Worm (Caenorhabditis elegans): Measurements from ENCODE around the gene C44B7.7.

C44B7.7 gene

DNA sequence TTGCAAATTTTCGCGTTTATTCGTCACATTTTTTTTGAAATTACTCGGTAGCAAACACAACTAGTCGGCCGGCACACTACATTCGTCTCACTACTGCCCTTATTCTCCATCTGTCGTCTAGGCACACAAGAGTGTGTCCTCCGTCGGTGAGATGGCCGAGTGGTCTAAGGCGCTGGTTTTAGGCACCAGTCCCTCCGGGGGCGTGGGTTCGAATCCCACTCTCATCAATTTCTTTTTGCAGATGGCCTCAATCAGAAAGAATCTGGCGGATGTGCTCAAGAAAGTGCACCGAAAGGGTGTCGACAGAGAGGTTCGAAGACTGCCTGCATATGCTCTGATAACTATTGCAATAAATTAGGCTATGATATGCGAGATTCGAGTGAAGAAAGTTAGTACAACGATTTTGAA is 26.9 kb downstream of the C44B7.7 start (continued):
- TF ChIP-seq fkh-10 (GFP tag; optimal IDR thresholded peaks at IDR 0.05) (peak; percentile 66), ahr-1 (tag; optimal IDR thresholded peaks at IDR 0.05) (peak; percentile 66), ceh-18 (tag; optimal IDR thresholded peaks at IDR 0.05) (peak; percentile 72), ttx-3 (tag; optimal IDR thresholded peaks at IDR 0.05) (peak; percentile 85), elt-2 (tag; optimal IDR thresholded peaks at IDR 0.05) (peak; percentile 92), ztf-16 (tag; optimal IDR thresholded peaks at IDR 0.05) (peak; percentile 82), ceh-48 (tag; optimal IDR thresholded peaks at IDR 0.05) (peak; percentile 60), mec-3 (tag; optimal IDR thresholded peaks at IDR 0.05; ENCODE audit: borderline replicate concordance) (no peak), zip-5 (tag; optimal IDR thresholded peaks at IDR 0.05) (peak; percentile 35), nfya-1 (tag; optimal IDR thresholded peaks at IDR 0.05) (peak; percentile 64), hlh-30 (tag; optimal IDR thresholded peaks at IDR 0.05; ENCODE audit: insufficient read depth) (peak; percentile 29), unc-55 (GFP tag; optimal IDR thresholded peaks at IDR 0.05) (peak; percentile 14), sdc-2 (tag; optimal IDR thresholded peaks at IDR 0.05) (peak; percentile 72), ceh-34 (tag; optimal IDR thresholded peaks at IDR 0.05) (peak; percentile 75), nhr-11 (tag; optimal IDR thresholded peaks at IDR 0.05) (no peak), ceh-14 (tag; optimal IDR thresholded peaks at IDR 0.05) (peak; percentile 39)

DNA sequence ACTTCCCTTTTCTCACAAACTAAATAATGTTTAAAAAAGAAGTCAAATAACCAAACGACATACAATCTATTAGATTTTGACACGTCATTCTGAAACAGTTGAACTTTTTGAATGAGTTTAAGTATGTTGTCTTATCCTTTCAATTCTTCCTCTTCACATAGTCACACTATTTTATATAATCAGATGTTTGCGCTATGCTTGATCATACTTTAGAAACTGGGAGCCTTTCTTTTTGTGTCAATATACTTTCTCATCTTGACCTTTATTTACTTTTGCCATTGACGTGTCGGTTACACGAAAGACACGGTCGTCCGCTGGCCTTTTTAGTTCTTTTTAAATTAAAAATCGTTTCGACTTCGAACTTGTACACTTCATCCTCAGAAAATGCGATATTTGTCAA is 28.0 kb downstream of the C44B7.7 start, which contains the start of gene C04A2.15:
C04A2.15 (plus strand) TSS at position 299 of the 400 bp plus-strand sequence.
- TF ChIP-seq unc-3 (GFP tag; conservative IDR thresholded peaks at IDR 0.05) (no peak), unc-3 (tag; optimal IDR thresholded peaks at IDR 0.05) (no peak), ceh-19 (GFP tag; optimal IDR thresholded peaks at IDR 0.05) (no peak), ceh-9 (tag; optimal IDR thresholded peaks at IDR 0.05) (no peak), ceh-48 (tag; optimal IDR thresholded peaks at IDR 0.05) (no peak), lim-6 (tag; optimal IDR thresholded peaks at IDR 0.05) (no peak), ceh-30 (tag; optimal IDR thresholded peaks at IDR 0.05) (no peak), npax-4 (tag; optimal IDR thresholded peaks at IDR 0.05) (no peak), hlh-15 (tag; optimal IDR thresholded peaks at IDR 0.05) (no peak), elt-4 (tag; optimal IDR thresholded peaks at IDR 0.05) (no peak), pag-3 (tag; optimal IDR thresholded peaks at IDR 0.05; ENCODE audit: borderline replicate concordance) (no peak), ztf-16 (tag; optimal IDR thresholded peaks at IDR 0.05) (no peak), nhr-232 (tag; optimal IDR thresholded peaks at IDR 0.05) (no peak), ref-2 (tag; optimal IDR thresholded peaks at IDR 0.05) (no peak), K09A11.1 (tag; optimal IDR thresholded peaks at IDR 0.05; ENCODE audit: insufficient read depth) (no peak), mec-3 (tag; optimal IDR thresholded peaks at IDR 0.05; ENCODE audit: borderline replicate concordance) (no peak), ceh-45 (GFP tag; IDR thresholded peaks at IDR 0.05) (no peak), pax-1 (tag; optimal IDR thresholded peaks at IDR 0.05) (no peak)

DNA sequence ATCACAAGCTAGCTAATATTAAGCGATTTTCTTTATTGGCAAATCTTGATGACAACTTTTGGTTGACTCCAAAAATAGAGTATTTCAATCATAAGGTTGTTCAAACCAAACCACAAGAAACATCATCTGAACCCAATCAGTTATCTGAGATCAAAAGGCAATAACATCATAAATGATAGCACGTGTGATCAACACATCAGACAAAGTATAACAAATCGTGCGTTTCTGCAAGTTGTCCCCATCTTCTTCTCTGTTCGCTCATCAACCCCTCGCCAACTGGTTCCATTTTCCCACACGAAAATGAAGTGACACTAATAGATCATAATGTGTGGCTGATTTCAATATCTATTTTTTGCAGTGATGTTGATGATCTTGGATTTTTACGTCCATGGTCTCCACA is 30.7 kb downstream of the C44B7.7 start:
- no peak for TF ChIP-seq che-1 (tag; optimal IDR thresholded peaks at IDR 0.05)
- no peak for TF ChIP-seq Y22D7AL.16 (tag; optimal IDR thresholded peaks at IDR 0.05)
- no peak for TF ChIP-seq ceh-30 (tag; optimal IDR thresholded peaks at IDR 0.05)
- TF ChIP-seq fkh-6 (tag; optimal IDR thresholded peaks at IDR 0.05) = no peak
- TF ChIP-seq ama-1 (optimal IDR thresholded peaks at IDR 0.05) = no peak
- TF ChIP-seq tbx-2 (tag; optimal IDR thresholded peaks at IDR 0.05) = no peak
- TF ChIP-seq C08G9.2 (tag; optimal IDR thresholded peaks at IDR 0.05) = no peak
- TF ChIP-seq elt-4 (tag; optimal IDR thresholded peaks at IDR 0.05) = no peak
- no peak for TF ChIP-seq ceh-22 (tag; optimal IDR thresholded peaks at IDR 0.05)
- TF ChIP-seq hlh-15 (tag; optimal IDR thresholded peaks at IDR 0.05) = no peak
- no peak for TF ChIP-seq sdc-2 (tag; optimal IDR thresholded peaks at IDR 0.05)

DNA sequence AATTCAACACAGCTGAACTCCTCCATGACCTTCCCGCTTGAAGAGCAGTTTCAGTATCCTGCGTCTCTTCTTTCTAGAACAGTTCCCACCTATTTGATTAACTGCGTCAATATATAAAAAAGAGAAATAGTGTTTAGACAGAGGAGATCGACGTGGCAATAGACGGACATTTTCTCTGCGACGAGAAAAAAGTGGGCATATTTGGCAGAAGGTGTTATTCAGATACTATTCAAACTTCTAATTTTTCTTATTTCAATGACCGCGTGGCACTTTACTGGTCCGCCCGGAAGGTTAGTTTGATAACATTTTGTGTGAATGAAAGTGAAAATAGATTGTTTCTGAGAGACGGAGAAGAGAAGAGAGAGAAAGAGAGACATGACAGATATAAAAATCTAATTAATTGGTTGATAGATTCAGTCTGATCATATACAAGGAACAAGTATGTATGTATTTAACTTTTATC is 32.0 kb downstream of the C44B7.7 start, which contains the start of gene tbc-6:
tbc-6 (plus strand) TSS at position 208 of the 463 bp plus-strand sequence.
- TF ChIP-seq unc-42 (tag; optimal IDR thresholded peaks at IDR 0.05) (peak; percentile 40), ama-1 (optimal IDR thresholded peaks at IDR 0.05) (peak; percentile 78), nfya-1 (tag; optimal IDR thresholded peaks at IDR 0.05) (peak; percentile 2), odd-2 (tag; optimal IDR thresholded peaks at IDR 0.05) (peak; percentile 5), ztf-16 (tag; optimal IDR thresholded peaks at IDR 0.05) (no peak), unc-55 (GFP tag; optimal IDR thresholded peaks at IDR 0.05) (peak; percentile 8)
